Fruit fly (Drosophila melanogaster) whole organism, prepupa: ENCODE data around the gene Cul5.

Experiments
- CG10631 ChIP-seq: fragments of 200-800 bp; sonication (Bioruptor generic); optimal IDR thresholded peaks from 2 replicates; lab custom pipeline; 2016; ENCODE audit warnings: missing biosample characterization, missing genetic modification characterization
- CG10669 ChIP-seq: fragments of 200-800 bp; sonication (Bioruptor generic); optimal IDR thresholded peaks from 3 replicates; lab custom pipeline; 2018; ENCODE audit warnings: missing biosample characterization, mild to moderate bottlenecking, missing genetic modification characterization, moderate library complexity
- CG11294 ChIP-seq: fragments of 200-800 bp; sonication (Bioruptor generic); IDR thresholded peaks from 2 replicates; pipeline ENCODE4 v1.3.6; 2022; ENCODE audit warnings: missing biosample characterization, missing genetic modification characterization
- CG11762 ChIP-seq: fragments of 200-800 bp; sonication (Bioruptor generic); optimal IDR thresholded peaks from 3 replicates; lab custom pipeline; 2016; ENCODE audit warnings: missing biosample characterization, missing genetic modification characterization; ENCODE audit not compliant: insufficient read depth
- CG15336 ChIP-seq: fragments of 200-800 bp; sonication (Bioruptor generic); IDR thresholded peaks from 2 replicates; pipeline ENCODE4 v1.3.6; 2022; ENCODE audit warnings: missing biosample characterization, missing genetic modification characterization
- CG3032 ChIP-seq: fragments of 200-800 bp; optimal IDR thresholded peaks from 2 replicates; lab custom pipeline; 2019; ENCODE audit warnings: missing biosample characterization, mild to moderate bottlenecking, missing genetic modification characterization, moderate library complexity
- CG32006 ChIP-seq: fragments of 200-800 bp; sonication (Bioruptor generic); optimal IDR thresholded peaks from 3 replicates; lab custom pipeline; 2017; ENCODE audit warnings: missing biosample characterization, mild to moderate bottlenecking, missing genetic modification characterization
- CG3919 ChIP-seq: fragments of 200-800 bp; sonication (Bioruptor generic); optimal IDR thresholded peaks from 3 replicates; lab custom pipeline; 2016; ENCODE audit warnings: missing biosample characterization, missing genetic modification characterization
- CG6163 ChIP-seq: fragments of 200-800 bp; sonication (Bioruptor generic); IDR thresholded peaks from 3 replicates; pipeline ENCODE4 v1.3.6; 2022; ENCODE audit warnings: missing biosample characterization, missing genetic modification characterization
- CG6808 ChIP-seq: fragments of 200-800 bp; sonication (Bioruptor generic); optimal IDR thresholded peaks from 3 replicates; lab custom pipeline; 2017; ENCODE audit warnings: missing biosample characterization, missing genetic modification characterization, mild to moderate bottlenecking, moderate library complexity, missing genetic modification reagents
- CG7368 ChIP-seq: fragments of 200-800 bp; sonication (Bioruptor generic); optimal IDR thresholded peaks from 3 replicates; lab custom pipeline; 2016; ENCODE audit warnings: missing biosample characterization, missing genetic modification characterization
- Eip78C ChIP-seq: fragments of 200-800 bp; sonication (Bioruptor generic); peaks from one replicate; lab custom pipeline; 2016; ENCODE audit warnings: missing biosample characterization, missing genetic modification characterization
- Ets21C ChIP-seq: fragments of 200-800 bp; sonication (Bioruptor generic); optimal IDR thresholded peaks from 3 replicates; lab custom pipeline; 2016; ENCODE audit warnings: missing biosample characterization, missing genetic modification characterization
- Ets96B ChIP-seq: fragments of 200-800 bp; optimal IDR thresholded peaks from 2 replicates; lab custom pipeline; 2019; ENCODE audit warnings: missing biosample characterization, mild to moderate bottlenecking, missing genetic modification characterization, moderate library complexity
- Gug ChIP-seq: fragments of 200-800 bp; sonication (Bioruptor generic); IDR thresholded peaks from 2 replicates; pipeline ENCODE4 v1.3.6; 2022; ENCODE audit warnings: missing biosample characterization, missing genetic modification characterization
- Hr38 ChIP-seq: sonication (Bioruptor generic); optimal IDR thresholded peaks from 2 replicates; lab custom pipeline; 2016; ENCODE audit warnings: missing biosample characterization, missing genetic modification characterization
- Hr39 ChIP-seq: fragments of 200-800 bp; sonication (Bioruptor generic); optimal IDR thresholded peaks from 2 replicates; lab custom pipeline; 2016; ENCODE audit warnings: missing biosample characterization, missing genetic modification characterization
- Met ChIP-seq: fragments of 200-800 bp; sonication (Bioruptor generic); optimal IDR thresholded peaks from 3 replicates; lab custom pipeline; 2016; ENCODE audit warnings: missing biosample characterization, missing genetic modification characterization
- OdsH ChIP-seq: fragments of 200-800 bp; sonication (Bioruptor generic); optimal IDR thresholded peaks from 3 replicates; lab custom pipeline; 2016; ENCODE audit warnings: missing biosample characterization, missing genetic modification characterization
- Smox ChIP-seq: fragments of 200-800 bp; sonication (Bioruptor generic); optimal IDR thresholded peaks from 3 replicates; lab custom pipeline; 2016; ENCODE audit warnings: missing biosample characterization, missing genetic modification characterization
- Sox15 ChIP-seq: fragments of 200-800 bp; sonication (Bioruptor generic); optimal IDR thresholded peaks from 3 replicates; lab custom pipeline; 2016; ENCODE audit warnings: missing biosample characterization, missing genetic modification characterization
- achi ChIP-seq: fragments of 200-800 bp; sonication (Bioruptor generic); optimal IDR thresholded peaks from 3 replicates; lab custom pipeline; 2016; ENCODE audit warnings: missing biosample characterization, missing genetic modification characterization
- acj6 ChIP-seq: fragments of 200-800 bp; sonication (Bioruptor generic); optimal IDR thresholded peaks from 3 replicates; lab custom pipeline; 2016; ENCODE audit warnings: missing biosample characterization, missing genetic modification characterization
- dac ChIP-seq: fragments of 200-800 bp; sonication (Bioruptor generic); optimal IDR thresholded peaks from 2 replicates; lab custom pipeline; 2017; ENCODE audit warnings: missing biosample characterization, mild to moderate bottlenecking, missing genetic modification characterization
- dsx ChIP-seq: fragments of 200-800 bp; optimal IDR thresholded peaks from 3 replicates; lab custom pipeline; 2019; ENCODE audit warnings: missing biosample characterization, mild to moderate bottlenecking, missing genetic modification characterization, moderate library complexity; ENCODE audit not compliant: poor library complexity, severe bottlenecking
- eg ChIP-seq: fragments of 200-800 bp; sonication (Bioruptor generic); IDR thresholded peaks from 3 replicates; pipeline ENCODE4 v1.3.6; 2022; ENCODE audit warnings: missing biosample characterization, missing genetic modification characterization
- fd59A ChIP-seq: fragments of 200-800 bp; sonication (Bioruptor generic); optimal IDR thresholded peaks from 2 replicates; lab custom pipeline; 2017; ENCODE audit warnings: missing biosample characterization, mild to moderate bottlenecking, missing genetic modification characterization, missing genetic modification reagents
- pdm3 ChIP-seq: fragments of 200-800 bp; sonication (Bioruptor generic); optimal IDR thresholded peaks from 3 replicates; lab custom pipeline; 2016; ENCODE audit warnings: missing biosample characterization, missing genetic modification characterization
- salr ChIP-seq, 2 experiments: fragments of 200-800 bp; sonication (Bioruptor generic); optimal IDR thresholded peaks; 3 replicates each; lab custom pipeline; 2016 to 2018; ENCODE audit warnings: missing biosample characterization in 2 of 2, missing genetic modification characterization in 2 of 2, mild to moderate bottlenecking in 1 of 2
- spab ChIP-seq: fragments of 200-800 bp; sonication (Bioruptor generic); optimal IDR thresholded peaks from 2 replicates; lab custom pipeline; 2017; ENCODE audit warnings: missing biosample characterization, mild to moderate bottlenecking, missing genetic modification characterization, missing genetic modification reagents
- ss ChIP-seq, 2 experiments: fragments of 200-800 bp; sonication (Bioruptor generic); optimal IDR thresholded peaks; 2 replicates in 1 of 2; 3 replicates in 1 of 2; lab custom pipeline; 2017 to 2018; ENCODE audit warnings: mild to moderate bottlenecking in 2 of 2, missing biosample characterization in 2 of 2, missing genetic modification characterization in 2 of 2, moderate library complexity in 1 of 2
- svp ChIP-seq: fragments of 200-800 bp; sonication (Bioruptor generic); peaks from one replicate; lab custom pipeline; 2016; ENCODE audit warnings: missing biosample characterization, missing genetic modification characterization
- topi ChIP-seq: fragments of 200-800 bp; sonication (Bioruptor generic); optimal IDR thresholded peaks from 3 replicates; lab custom pipeline; 2016; ENCODE audit warnings: missing biosample characterization, missing genetic modification characterization

The Cul5 gene

dm6 chr3R:29024671-29025070 lies 38.1 kb downstream of the Cul5 start, which contains the start of gene CG14518:
TSS of gene CG14518 (plus strand) at chr3R:29024971.
- no peak for TF ChIP-seq Sox15 (GFP tag; lab: Kevin White, UChicago)
- no peak for TF ChIP-seq svp
- no peak for TF ChIP-seq CG11762 (GFP tag; lab: Kevin White, UChicago)
- no peak for TF ChIP-seq Gug (GFP tag; lab: Robert Waterston, UW)
- TF ChIP-seq Hr38 (GFP tag; lab: Kevin White, UChicago), result no peak
- no peak for TF ChIP-seq acj6 (GFP tag; lab: Kevin White, UChicago)
- TF ChIP-seq Hr39 (GFP tag; lab: Kevin White, UChicago), result no peak
- no peak for TF ChIP-seq Met
- no peak for TF ChIP-seq Smox (GFP tag; lab: Kevin White, UChicago)
- TF ChIP-seq CG3032 (tag; lab: Kevin White, UChicago), result no peak
- TF ChIP-seq CG7368 (GFP tag; lab: Kevin White, UChicago), result no peak
- no peak for TF ChIP-seq CG6163 (GFP tag; lab: Robert Waterston, UW)
- no peak for TF ChIP-seq CG15336
- no peak for TF ChIP-seq Ets21C
- TF ChIP-seq salr (GFP tag; optimal IDR thresholded peaks at IDR 0.05; lab: Kevin White, UChicago), result no peak
- TF ChIP-seq topi (GFP tag; lab: Kevin White, UChicago), result no peak

dm6 chr3R:29020366-29020765 lies 42.4 kb downstream of the Cul5 start, which contains the start of gene wat:
TSS of gene wat (minus strand) at chr3R:29020406.
- 0 out of 3 replicates have a peak, but pooled peaks have one; percentile 18 for TF ChIP-seq eg (GFP tag; lab: Robert Waterston, UW)
- no peak for TF ChIP-seq dac (GFP tag; lab: Kevin White, UChicago)

dm6 chr3R:29011144-29011543 lies 51.6 kb downstream of the Cul5 start:
- TF ChIP-seq CG3032 (tag; lab: Kevin White, UChicago), result peak; percentile 51
- TF ChIP-seq Ets96B (tag; lab: Kevin White, UChicago), result peak; percentile 56
- peak; percentile 88 for TF ChIP-seq Eip78C (GFP tag; lab: Kevin White, UChicago)
- peak; percentile 10 to 63 for TF ChIP-seq ss (GFP tag; optimal IDR thresholded peaks at IDR 0.05; lab: Kevin White, UChicago)
- peak; percentile 45 for TF ChIP-seq fd59A (GFP tag; lab: Kevin White, UChicago)
- peak; percentile 1 for TF ChIP-seq achi (GFP tag; lab: Kevin White, UChicago)
- TF ChIP-seq CG15336, result no peak
- peak; percentile 47 for TF ChIP-seq CG10669
- TF ChIP-seq Ets21C, result no peak
- peak; percentile 15 for TF ChIP-seq OdsH
- peak; percentile 47 for TF ChIP-seq CG6808 (GFP tag; lab: Kevin White, UChicago)
- peak; percentile 46 for TF ChIP-seq dsx (GFP tag; lab: Kevin White, UChicago)
- peak; percentile 23 for TF ChIP-seq CG32006 (GFP tag; lab: Kevin White, UChicago)
- peak; percentile 24 for TF ChIP-seq CG10631 (GFP tag; lab: Kevin White, UChicago)
- no peak for TF ChIP-seq CG11294 (GFP tag; lab: Robert Waterston, UW)
- TF ChIP-seq topi (GFP tag; lab: Kevin White, UChicago), result no peak
- TF ChIP-seq pdm3 (GFP tag; lab: Kevin White, UChicago), result no peak
- peak in 1 of 2 experiments; percentile 5 for TF ChIP-seq salr (GFP tag; optimal IDR thresholded peaks at IDR 0.05; lab: Kevin White, UChicago)
- no peak for TF ChIP-seq CG3919 (GFP tag; lab: Kevin White, UChicago)
- TF ChIP-seq spab (GFP tag; lab: Kevin White, UChicago), result peak; percentile 32
- TF ChIP-seq, all 60 proteins: peak for 14
